Worm (Caenorhabditis elegans) whole organism, mixed stage, embryonic: ENCODE measurements around the gene sir-2.3.

Source experiments
- blmp-1 ChIP-seq: fragments of 150-350 bp; optimal IDR thresholded peaks from 2 replicates; lab custom pipeline; 2014; ENCODE audit warnings: missing biosample characterization, missing genetic modification characterization
- elt-1 ChIP-seq: sonication (generic microtip); optimal IDR thresholded peaks from 2 replicates; lab custom pipeline; 2017; ENCODE audit warnings: missing genetic modification characterization, mild to moderate bottlenecking, missing compliant biosample characterization, antibody characterized with exemption, moderate library complexity, borderline replicate concordance; ENCODE audit not compliant: insufficient read depth
- nhr-2 ChIP-seq: fragments of 150-350 bp; optimal IDR thresholded peaks from 2 replicates; lab custom pipeline; 2014; ENCODE audit warnings: missing biosample characterization, missing genetic modification characterization
- snpc-4 ChIP-seq: fragments of 150-350 bp; optimal IDR thresholded peaks from 2 replicates; lab custom pipeline; 2014; ENCODE audit warnings: missing biosample characterization, missing genetic modification characterization
- unc-39 ChIP-seq: fragments of 150-350 bp; optimal IDR thresholded peaks from 2 replicates; lab custom pipeline; 2014; ENCODE audit warnings: missing biosample characterization, missing genetic modification characterization
- unc-62 ChIP-seq: fragments of 150-350 bp; optimal IDR thresholded peaks from 2 replicates; lab custom pipeline; 2014; ENCODE audit warnings: missing biosample characterization, missing genetic modification reagents, missing genetic modification characterization
- ztf-11 ChIP-seq: fragments of 150-350 bp; optimal IDR thresholded peaks from 2 replicates; lab custom pipeline; 2014; ENCODE audit warnings: missing biosample characterization, missing genetic modification characterization

DNA sequence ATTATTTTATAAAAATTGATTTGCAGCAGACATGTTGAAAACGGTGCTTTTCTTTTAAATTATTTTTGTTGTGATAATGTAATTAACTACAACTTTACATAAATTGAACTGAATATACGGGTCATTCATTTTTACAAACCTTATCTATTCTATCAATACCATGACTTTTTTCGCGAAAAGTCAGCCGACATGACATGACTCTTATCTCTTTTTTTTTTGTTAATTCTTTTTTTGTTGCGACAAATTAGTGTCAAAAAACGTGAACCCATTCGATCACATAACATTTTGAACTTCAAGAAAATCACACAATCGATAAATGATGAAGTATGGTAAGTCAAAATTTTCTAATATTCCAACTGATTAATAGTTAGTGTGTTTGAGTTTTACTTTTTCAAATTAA, 3.5 kb upstream of the sir-2.3 start, which contains the start of gene sir-2.2:
- no peak for TF ChIP-seq elt-1 (tag; lab: Kevin White, UChicago)
- no peak for TF ChIP-seq unc-39 (tag; lab: Kevin White, UChicago)
- no peak for TF ChIP-seq blmp-1
- TF ChIP-seq snpc-4 (tag; lab: Kevin White, UChicago): no peak
- no peak for TF ChIP-seq nhr-2
- no peak for TF ChIP-seq ztf-11 (tag; lab: Kevin White, UChicago)
- no peak for TF ChIP-seq unc-62 (GFP tag; lab: Kevin White, UChicago)
